Worm (Caenorhabditis elegans) whole organism, young adult: ENCODE results near the gene unc-4.
A peak's percentile ranks its signal among the peaks of the same experiment; 100 is the strongest.

ENCODE experiments used
- B0261.1 ChIP-seq: sonication (generic microtip); optimal IDR thresholded peaks from 2 replicates; lab custom pipeline; 2016; ENCODE audit warnings: mild to moderate bottlenecking, missing genetic modification characterization, moderate library complexity, missing compliant biosample characterization
- B0336.3 ChIP-seq: fragments of 200-800 bp; sonication (Bioruptor generic); IDR thresholded peaks from 2 replicates; pipeline ENCODE4 v1.3.6; 2022; ENCODE audit warnings: missing genetic modification characterization, missing compliant biosample characterization
- C06A6.2 ChIP-seq: fragments of 200-800 bp; sonication (Bioruptor generic); conservative IDR thresholded peaks from 2 replicates; pipeline ENCODE4 v1.3.6; 2022; ENCODE audit warnings: missing genetic modification characterization, missing compliant biosample characterization
- K11D2.4 ChIP-seq: fragments of 200-800 bp; sonication (Bioruptor generic); IDR thresholded peaks from 2 replicates; pipeline ENCODE4 v1.3.6; 2022; ENCODE audit warnings: missing genetic modification reagents, missing genetic modification characterization, missing compliant biosample characterization
- K12H6.12 ChIP-seq: fragments of 200-800 bp; sonication (Bioruptor generic); optimal IDR thresholded peaks from 2 replicates; lab custom pipeline; 2018; ENCODE audit warnings: mild to moderate bottlenecking, missing genetic modification characterization, missing compliant biosample characterization
- T26A5.8 ChIP-seq: sonication (generic microtip); optimal IDR thresholded peaks from 2 replicates; lab custom pipeline; 2016; ENCODE audit warnings: missing genetic modification characterization, missing compliant biosample characterization
- aptf-3 ChIP-seq: fragments of 200-800 bp; sonication (Bioruptor generic); IDR thresholded peaks from 2 replicates; pipeline ENCODE4 v1.3.6; 2022; ENCODE audit warnings: missing genetic modification characterization, missing compliant biosample characterization
- attf-5 ChIP-seq: fragments of 200-800 bp; sonication (Bioruptor generic); optimal IDR thresholded peaks from 2 replicates; lab custom pipeline; 2018; ENCODE audit warnings: mild to moderate bottlenecking, missing genetic modification characterization, missing compliant biosample characterization
- bed-1 ChIP-seq: fragments of 200-800 bp; sonication (Bioruptor generic); IDR thresholded peaks from 2 replicates; pipeline ENCODE4 v1.3.6; 2022; ENCODE audit warnings: missing genetic modification reagents, missing genetic modification characterization, missing compliant biosample characterization
- cebp-1 ChIP-seq, 2 experiments: fragments of 200-800 bp in 1 of 2; sonication (Bioruptor generic) in 1 of 2; sonication (generic microtip) in 1 of 2; IDR thresholded peaks in 1 of 2; optimal IDR thresholded peaks in 1 of 2; 2 replicates each; pipeline versions ENCODE4 v1.3.6 to Lab custom; 2017 to 2022; ENCODE audit warnings: missing compliant biosample characterization in 2 of 2, missing genetic modification characterization in 2 of 2, mild to moderate bottlenecking in 1 of 2, missing genetic modification reagents in 1 of 2, moderate library complexity in 1 of 2
- cebp-2 ChIP-seq: fragments of 200-800 bp; sonication (Bioruptor generic); IDR thresholded peaks from 2 replicates; pipeline ENCODE4 v1.3.6; 2022; ENCODE audit warnings: missing genetic modification characterization, missing compliant biosample characterization
- ceh-58 ChIP-seq: fragments of 200-800 bp; sonication (Bioruptor generic); IDR thresholded peaks from 2 replicates; pipeline ENCODE4 v1.3.6; 2022; ENCODE audit warnings: missing genetic modification characterization, missing compliant biosample characterization
- chd-7 ChIP-seq: sonication (generic microtip); optimal IDR thresholded peaks from 2 replicates; lab custom pipeline; 2016; ENCODE audit warnings: mild to moderate bottlenecking, missing genetic modification characterization, moderate library complexity, missing compliant biosample characterization
- die-1 ChIP-seq: sonication (generic microtip); optimal IDR thresholded peaks from 2 replicates; lab custom pipeline; 2016; ENCODE audit warnings: missing genotype, mild to moderate bottlenecking, missing genetic modification characterization, missing compliant biosample characterization
- dox-1 ChIP-seq: fragments of 200-800 bp; sonication (Bioruptor generic); IDR thresholded peaks from 2 replicates; pipeline ENCODE4 v1.3.6; 2022; ENCODE audit warnings: missing genetic modification reagents, missing genetic modification characterization, missing compliant biosample characterization
- dpff-1 ChIP-seq: sonication (generic microtip); optimal IDR thresholded peaks from 2 replicates; lab custom pipeline; 2017; ENCODE audit warnings: mild to moderate bottlenecking, missing genetic modification characterization, missing compliant biosample characterization
- dpl-1 ChIP-seq: fragments of 150-350 bp; optimal IDR thresholded peaks from 2 replicates; lab custom pipeline; 2014; ENCODE audit warnings: missing biosample characterization, missing genetic modification reagents, missing genetic modification characterization
- ekl-4 ChIP-seq: fragments of 200-800 bp; sonication (Bioruptor generic); IDR thresholded peaks from 2 replicates; pipeline ENCODE4 v1.3.6; 2022; ENCODE audit warnings: missing genetic modification reagents, missing genetic modification characterization, missing compliant biosample characterization
- ets-4 ChIP-seq: fragments of 200-800 bp; sonication (Bioruptor generic); optimal IDR thresholded peaks from 2 replicates; lab custom pipeline; 2018; ENCODE audit warnings: mild to moderate bottlenecking, missing genetic modification characterization, missing compliant biosample characterization
- gei-17 ChIP-seq: fragments of 200-800 bp; sonication (Bioruptor generic); optimal IDR thresholded peaks from 2 replicates; lab custom pipeline; 2018; ENCODE audit warnings: mild to moderate bottlenecking, missing genetic modification characterization, missing compliant biosample characterization
- hmg-1.2 ChIP-seq: fragments of 200-800 bp; sonication (Bioruptor generic); IDR thresholded peaks from 2 replicates; pipeline ENCODE4 v1.3.6; 2022; ENCODE audit warnings: missing genetic modification reagents, missing genetic modification characterization, missing compliant biosample characterization
- let-526 ChIP-seq: fragments of 200-800 bp; sonication (Bioruptor generic); IDR thresholded peaks from 2 replicates; pipeline ENCODE4 v1.3.6; 2022; ENCODE audit warnings: missing genetic modification reagents, missing genetic modification characterization, missing compliant biosample characterization
- lin-26 ChIP-seq: fragments of 200-800 bp; sonication (Bioruptor generic); IDR thresholded peaks from 2 replicates; pipeline ENCODE4 v1.3.6; 2022; ENCODE audit warnings: missing genetic modification reagents, missing genetic modification characterization, missing compliant biosample characterization
- lin-54 ChIP-seq: fragments of 200-800 bp; sonication (Bioruptor generic); optimal IDR thresholded peaks from 2 replicates; lab custom pipeline; 2018; ENCODE audit warnings: mild to moderate bottlenecking, missing genetic modification characterization, missing compliant biosample characterization
- lir-1 ChIP-seq: fragments of 200-800 bp; sonication (Bioruptor generic); conservative IDR thresholded peaks from 2 replicates; pipeline ENCODE4 v1.3.6; 2022; ENCODE audit warnings: missing genetic modification reagents, missing genetic modification characterization, missing compliant biosample characterization
- mel-28 ChIP-seq: sonication (generic microtip); optimal IDR thresholded peaks from 2 replicates; lab custom pipeline; 2016; ENCODE audit warnings: borderline replicate concordance, mild to moderate bottlenecking, missing genetic modification characterization, missing compliant biosample characterization
- mes-4 ChIP-seq: sonication (generic microtip); optimal IDR thresholded peaks from 2 replicates; lab custom pipeline; 2016; ENCODE audit warnings: missing genotype, missing genetic modification characterization, missing compliant biosample characterization
- nfya-2 ChIP-seq: fragments of 200-800 bp; sonication (Bioruptor generic); IDR thresholded peaks from 2 replicates; pipeline ENCODE4 v1.3.6; 2022; ENCODE audit warnings: missing genetic modification reagents, missing genetic modification characterization, missing compliant biosample characterization
- nhr-120 ChIP-seq: fragments of 200-800 bp; sonication (Bioruptor generic); IDR thresholded peaks from 2 replicates; pipeline ENCODE4 v1.3.6; 2022; ENCODE audit warnings: missing genetic modification characterization, missing compliant biosample characterization
- nhr-27 ChIP-seq: fragments of 200-800 bp; sonication (Bioruptor generic); optimal IDR thresholded peaks from 2 replicates; lab custom pipeline; 2018; ENCODE audit warnings: mild to moderate bottlenecking, missing genetic modification characterization, moderate library complexity, missing compliant biosample characterization
- nhr-80 ChIP-seq: sonication (generic microtip); optimal IDR thresholded peaks from 2 replicates; lab custom pipeline; 2016; ENCODE audit warnings: missing genetic modification characterization, missing compliant biosample characterization
- rec-8 ChIP-seq, 2 experiments: sonication (generic microtip); optimal IDR thresholded peaks; 2 replicates each; lab custom pipeline; 2016; ENCODE audit warnings: mild to moderate bottlenecking in 2 of 2, missing genetic modification characterization in 2 of 2, missing genetic modification reagents in 2 of 2, missing genotype in 2 of 2, missing biosample characterization in 1 of 2, missing compliant biosample characterization in 1 of 2, moderate library complexity in 1 of 2
- sdz-38 ChIP-seq: sonication (generic microtip); optimal IDR thresholded peaks from 2 replicates; lab custom pipeline; 2016; ENCODE audit warnings: missing genotype, missing genetic modification characterization, missing compliant biosample characterization
- snpc-1.3 ChIP-seq: sonication (generic microtip); optimal IDR thresholded peaks from 2 replicates; lab custom pipeline; 2017; ENCODE audit warnings: missing genetic modification characterization, mild to moderate bottlenecking, missing compliant biosample characterization, antibody characterized with exemption, moderate library complexity, missing genotype, missing genetic modification reagents; ENCODE audit not compliant: insufficient read depth
- snpc-3.4 ChIP-seq: sonication (generic microtip); optimal IDR thresholded peaks from 2 replicates; lab custom pipeline; 2017; ENCODE audit warnings: missing genetic modification characterization, mild to moderate bottlenecking, missing compliant biosample characterization, antibody characterized with exemption, moderate library complexity, missing genotype, missing genetic modification reagents
- unc-62 ChIP-seq: fragments of 150-350 bp; optimal IDR thresholded peaks from 2 replicates; lab custom pipeline; 2014; ENCODE audit warnings: missing biosample characterization, missing genetic modification reagents, missing genetic modification characterization
- zim-3 ChIP-seq: sonication (generic microtip); optimal IDR thresholded peaks from 2 replicates; lab custom pipeline; 2017; ENCODE audit warnings: mild to moderate bottlenecking, missing genetic modification characterization, moderate library complexity, missing compliant biosample characterization
- ztf-22 ChIP-seq: fragments of 200-800 bp; sonication (Bioruptor generic); optimal IDR thresholded peaks from 2 replicates; lab custom pipeline; 2018; ENCODE audit warnings: mild to moderate bottlenecking, missing genetic modification characterization, moderate library complexity, missing compliant biosample characterization
- ztf-3 ChIP-seq: fragments of 200-800 bp; sonication (Bioruptor generic); optimal IDR thresholded peaks from 2 replicates; lab custom pipeline; 2018; ENCODE audit warnings: mild to moderate bottlenecking, missing genetic modification characterization, missing compliant biosample characterization
- ztf-6 ChIP-seq: fragments of 200-800 bp; sonication (Bioruptor generic); IDR thresholded peaks from 2 replicates; pipeline ENCODE4 v1.3.6; 2022; ENCODE audit warnings: missing genetic modification reagents, missing genetic modification characterization, missing compliant biosample characterization

Gene unc-4

ce11 chrII:9892409-9892808 lies 7.8 kb downstream of the unc-4 start, which contains the start of gene C08H9.16 (continued):
- no peak for TF ChIP-seq ceh-58 (GFP tag; lab: Robert Waterston, UW)
- no peak for TF ChIP-seq gei-17 (GFP tag; lab: Kevin White, UChicago)
- TF ChIP-seq ekl-4 (GFP tag; lab: Robert Waterston, UW): no peak
- peak; percentile 45 for TF ChIP-seq snpc-1.3 (tag; lab: Kevin White, UChicago)
- TF ChIP-seq C06A6.2 (GFP tag; lab: Robert Waterston, UW): no peak
- TF ChIP-seq snpc-3.4 (tag; lab: Kevin White, UChicago): peak; percentile 7
- no peak for TF ChIP-seq K11D2.4 (GFP tag; lab: Robert Waterston, UW)
- TF ChIP-seq aptf-3: no peak
- TF ChIP-seq cebp-2 (GFP tag; lab: Robert Waterston, UW): no peak
- no peak for TF ChIP-seq lir-1
- no peak for TF ChIP-seq chd-7
- no peak for TF ChIP-seq ztf-22 (GFP tag; lab: Kevin White, UChicago)
- no peak for TF ChIP-seq dpff-1 (tag; lab: Kevin White, UChicago)
- TF ChIP-seq sdz-38 (tag; lab: Kevin White, UChicago): no peak
- no peak for TF ChIP-seq let-526 (GFP tag; lab: Robert Waterston, UW)
- peak; percentile 26 for TF ChIP-seq attf-5 (GFP tag; lab: Kevin White, UChicago)
- TF ChIP-seq bed-1 (GFP tag; lab: Robert Waterston, UW): no peak
- TF ChIP-seq lin-26 (GFP tag; lab: Robert Waterston, UW): no peak
- TF ChIP-seq hmg-1.2: peak; percentile 41; the same call in 1 of the 2 replicates
- TF ChIP-seq B0336.3: no peak
- TF ChIP-seq unc-62 (GFP tag; lab: Kevin White, UChicago): no peak
- TF ChIP-seq B0261.1 (tag; lab: Kevin White, UChicago): no peak
- no peak for TF ChIP-seq zim-3 (tag; lab: Kevin White, UChicago)
- no peak for TF ChIP-seq mes-4 (tag; lab: Kevin White, UChicago)
- TF ChIP-seq dpl-1 (GFP tag; lab: Kevin White, UChicago): no peak
- TF ChIP-seq die-1 (tag; lab: Kevin White, UChicago): no peak
- no peak for TF ChIP-seq nfya-2 (GFP tag; lab: Robert Waterston, UW)
- no peak for TF ChIP-seq ztf-6
- no peak for TF ChIP-seq cebp-1 (GFP tag; IDR thresholded peaks at IDR 0.05; lab: Robert Waterston, UW)
- no peak for TF ChIP-seq cebp-1 (tag; optimal IDR thresholded peaks at IDR 0.05; lab: Kevin White, UChicago)
- no peak for TF ChIP-seq mel-28 (tag; lab: Kevin White, UChicago)
- TF ChIP-seq dox-1 (GFP tag; lab: Robert Waterston, UW): no peak; the same call in 1 of the 2 replicates
- TF ChIP-seq rec-8 (tag; optimal IDR thresholded peaks at IDR 0.05; lab: Kevin White, UChicago): no peak
- no peak for TF ChIP-seq nhr-120 (GFP tag; lab: Robert Waterston, UW)
- no peak for TF ChIP-seq nhr-80
- no peak for TF ChIP-seq T26A5.8
- no peak for TF ChIP-seq ztf-3 (GFP tag; lab: Kevin White, UChicago)
- no peak for TF ChIP-seq ets-4 (GFP tag; lab: Kevin White, UChicago)
- no peak for TF ChIP-seq K12H6.12
- peak; percentile 48 for TF ChIP-seq lin-54 (GFP tag; lab: Kevin White, UChicago)
- no peak for TF ChIP-seq nhr-27 (tag; lab: Kevin White, UChicago)
